Worm (Caenorhabditis elegans): ENCODE results near the gene epic-1.

Gene epic-1

DNA sequence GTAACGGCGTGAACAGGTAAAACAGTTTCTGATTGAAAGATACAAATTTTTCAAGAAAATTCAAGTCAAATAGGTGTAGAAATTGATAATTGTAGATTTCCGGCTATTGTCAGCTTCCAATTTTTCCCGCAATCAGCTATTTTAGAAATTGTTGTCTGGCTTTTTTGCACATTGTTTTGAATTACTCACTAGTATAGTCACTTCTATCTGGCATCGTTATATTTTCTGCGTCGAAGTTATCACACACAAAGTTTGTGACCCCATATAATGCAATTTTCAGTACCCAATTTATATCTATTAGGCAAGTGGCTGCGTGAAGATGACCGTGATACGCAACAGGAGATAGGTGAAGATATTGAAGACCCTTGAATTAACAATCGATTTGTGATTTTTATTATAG, 36.5 kb downstream of the epic-1 start:
- TF ChIP-seq tbx-37 (GFP tag; conservative IDR thresholded peaks at IDR 0.05) (no peak), ets-7 (tag; optimal IDR thresholded peaks at IDR 0.05) (no peak), tra-4 (tag; optimal IDR thresholded peaks at IDR 0.05) (no peak), flt-1 (GFP tag; IDR thresholded peaks at IDR 0.05) (no peak), ceh-36 (tag; optimal IDR thresholded peaks at IDR 0.05) (no peak), sea-1 (GFP tag; conservative IDR thresholded peaks at IDR 0.05) (no peak), F13C5.2 (tag; optimal IDR thresholded peaks at IDR 0.05) (no peak), pes-1 (GFP tag; IDR thresholded peaks at IDR 0.05) (no peak), tbx-11 (GFP tag; IDR thresholded peaks at IDR 0.05) (no peak), hnd-1 (tag; optimal IDR thresholded peaks at IDR 0.05) (no peak), B0310.2 (tag; optimal IDR thresholded peaks at IDR 0.05) (no peak), ceh-13 (GFP tag; optimal IDR thresholded peaks at IDR 0.05) (no peak), hmbx-1 (tag; optimal IDR thresholded peaks at IDR 0.05) (no peak), scrt-1 (GFP tag; IDR thresholded peaks at IDR 0.05) (no peak), hmg-4 (GFP tag; optimal IDR thresholded peaks at IDR 0.05) (no peak), aly-1 (tag; optimal IDR thresholded peaks at IDR 0.05) (no peak), ama-1 (optimal IDR thresholded peaks at IDR 0.05) (no peak)

- TF ChIP-seq B0310.2 (tag; optimal IDR thresholded peaks at IDR 0.05) (no peak), ama-1 (optimal IDR thresholded peaks at IDR 0.05) (no peak), flt-1 (GFP tag; IDR thresholded peaks at IDR 0.05) (no peak), tbx-11 (GFP tag; IDR thresholded peaks at IDR 0.05) (no peak), sea-1 (GFP tag; conservative IDR thresholded peaks at IDR 0.05) (no peak)
These were observed 39.4 kb downstream of the epic-1 start for ce11 chrIV:17432223-17432826.

- TF ChIP-seq ets-7 (tag; optimal IDR thresholded peaks at IDR 0.05) (no peak), pes-1 (GFP tag; IDR thresholded peaks at IDR 0.05) (no peak), scrt-1 (GFP tag; IDR thresholded peaks at IDR 0.05) (no peak), sea-1 (GFP tag; conservative IDR thresholded peaks at IDR 0.05) (no peak), hmg-4 (GFP tag; optimal IDR thresholded peaks at IDR 0.05) (no peak), hmbx-1 (tag; optimal IDR thresholded peaks at IDR 0.05) (no peak), ceh-36 (tag; optimal IDR thresholded peaks at IDR 0.05) (no peak), F13C5.2 (tag; optimal IDR thresholded peaks at IDR 0.05) (no peak), hnd-1 (tag; optimal IDR thresholded peaks at IDR 0.05) (no peak)
These were observed 40.4 kb downstream of the epic-1 start, which contains the start of gene lact-6 for ce11 chrIV:17431287-17431686. TSS of gene lact-6 (minus strand) at chrIV:17431387.

- TF ChIP-seq B0310.2 (tag; optimal IDR thresholded peaks at IDR 0.05) (no peak), flt-1 (GFP tag; IDR thresholded peaks at IDR 0.05) (no peak), ets-7 (tag; optimal IDR thresholded peaks at IDR 0.05) (no peak), tbx-11 (GFP tag; IDR thresholded peaks at IDR 0.05) (no peak), F13C5.2 (tag; optimal IDR thresholded peaks at IDR 0.05) (no peak), scrt-1 (GFP tag; IDR thresholded peaks at IDR 0.05) (no peak), aly-1 (tag; optimal IDR thresholded peaks at IDR 0.05) (no peak), hnd-1 (tag; optimal IDR thresholded peaks at IDR 0.05) (no peak), sea-1 (GFP tag; conservative IDR thresholded peaks at IDR 0.05) (no peak), ceh-13 (GFP tag; optimal IDR thresholded peaks at IDR 0.05) (no peak), ama-1 (optimal IDR thresholded peaks at IDR 0.05) (no peak), pes-1 (GFP tag; IDR thresholded peaks at IDR 0.05) (no peak), tra-4 (tag; optimal IDR thresholded peaks at IDR 0.05) (no peak), hmbx-1 (tag; optimal IDR thresholded peaks at IDR 0.05) (no peak), ceh-36 (tag; optimal IDR thresholded peaks at IDR 0.05) (no peak), hmg-4 (GFP tag; optimal IDR thresholded peaks at IDR 0.05) (no peak), tbx-37 (GFP tag; conservative IDR thresholded peaks at IDR 0.05) (no peak)
These were observed 44.3 kb downstream of the epic-1 start, which contains the start of gene C06A12.3 for ce11 chrIV:17427423-17427822. TSS of gene C06A12.3 (plus strand) at chrIV:17427723.

DNA sequence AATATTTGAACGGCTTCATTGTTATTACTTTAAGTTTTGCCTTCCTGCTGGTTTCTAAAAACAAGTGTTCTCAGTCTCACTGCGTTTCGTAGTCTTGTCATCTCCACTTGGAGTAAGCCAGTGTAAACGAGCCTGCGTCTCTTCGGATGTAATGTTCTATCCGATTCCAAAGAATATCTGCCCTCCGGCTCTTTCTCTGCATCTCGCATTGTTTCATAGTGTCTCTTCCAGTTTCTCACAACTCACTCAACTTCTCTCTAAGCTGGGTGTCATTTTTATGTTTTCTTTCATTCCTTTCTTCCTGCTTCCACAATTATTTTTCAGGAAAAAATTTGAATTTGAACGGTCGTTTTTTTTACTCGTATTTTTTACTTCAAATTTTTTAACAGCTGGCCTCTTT, 44.8 kb downstream of the epic-1 start:
- TF ChIP-seq ama-1 (optimal IDR thresholded peaks at IDR 0.05), result no peak
- no peak for TF ChIP-seq tbx-11 (GFP tag; IDR thresholded peaks at IDR 0.05)
- no peak for TF ChIP-seq pes-1 (GFP tag; IDR thresholded peaks at IDR 0.05)
- no peak for TF ChIP-seq B0310.2 (tag; optimal IDR thresholded peaks at IDR 0.05)
- no peak for TF ChIP-seq ceh-13 (GFP tag; optimal IDR thresholded peaks at IDR 0.05)
- no peak for TF ChIP-seq ceh-36 (tag; optimal IDR thresholded peaks at IDR 0.05)
- TF ChIP-seq scrt-1 (GFP tag; IDR thresholded peaks at IDR 0.05), result no peak
- TF ChIP-seq ets-7 (tag; optimal IDR thresholded peaks at IDR 0.05), result no peak
- no peak for TF ChIP-seq flt-1 (GFP tag; IDR thresholded peaks at IDR 0.05)
- no peak for TF ChIP-seq hnd-1 (tag; optimal IDR thresholded peaks at IDR 0.05)
- no peak for TF ChIP-seq aly-1 (tag; optimal IDR thresholded peaks at IDR 0.05)
- TF ChIP-seq hmg-4 (GFP tag; optimal IDR thresholded peaks at IDR 0.05), result no peak
- no peak for TF ChIP-seq sea-1 (GFP tag; conservative IDR thresholded peaks at IDR 0.05)
- TF ChIP-seq tra-4 (tag; optimal IDR thresholded peaks at IDR 0.05), result no peak
- TF ChIP-seq tbx-37 (GFP tag; conservative IDR thresholded peaks at IDR 0.05), result no peak
- no peak for TF ChIP-seq hmbx-1 (tag; optimal IDR thresholded peaks at IDR 0.05)
- no peak for TF ChIP-seq F13C5.2 (tag; optimal IDR thresholded peaks at IDR 0.05)

All from whole organism, early embryonic.